Worm (Caenorhabditis elegans): ENCODE measurements around the gene gln-6.

ce11 chrIV:9727217-9727616 is 13.5 kb downstream of the gln-6 start:
- TF ChIP-seq dao-5 (tag; optimal IDR thresholded peaks at IDR 0.05) = no peak
- no peak for TF ChIP-seq W03F9.2 (tag; optimal IDR thresholded peaks at IDR 0.05)
- no peak for TF ChIP-seq him-1 (tag; optimal IDR thresholded peaks at IDR 0.05)
